Fruit fly (Drosophila melanogaster) whole organism, wandering third instar larva: ENCODE results near the gene CG32638.

Experiments used
- CG9705 ChIP-seq: fragments of 200-800 bp; sonication (Bioruptor generic); optimal IDR thresholded peaks from 2 replicates; lab custom pipeline; 2018; ENCODE audit warnings: missing biosample characterization, mild to moderate bottlenecking, missing genetic modification characterization
- CrebA ChIP-seq: fragments of 200-800 bp; sonication (Bioruptor generic); optimal IDR thresholded peaks from 2 replicates; lab custom pipeline; 2016; ENCODE audit warnings: missing biosample characterization, mild to moderate bottlenecking, missing genetic modification characterization, borderline replicate concordance
- Hnf4 ChIP-seq: fragments of 200-800 bp; sonication (Bioruptor generic); optimal IDR thresholded peaks from 2 replicates; lab custom pipeline; 2016; ENCODE audit warnings: missing biosample characterization, mild to moderate bottlenecking, missing genetic modification characterization
- Hr78 ChIP-seq: fragments of >200 bp; optimal IDR thresholded peaks from 2 replicates; lab custom pipeline; 2017; ENCODE audit warnings: missing biosample characterization, missing genetic modification characterization
- Mio ChIP-seq: sonication (Bioruptor generic); optimal IDR thresholded peaks from 2 replicates; lab custom pipeline; 2016; ENCODE audit warnings: missing biosample characterization, missing genetic modification characterization
- br ChIP-seq: fragments of 200-800 bp; sonication (Bioruptor generic); optimal IDR thresholded peaks from 2 replicates; lab custom pipeline; 2016; ENCODE audit warnings: missing biosample characterization, missing genetic modification characterization
- ey ChIP-seq: fragments of 200-800 bp; sonication (Bioruptor generic); optimal IDR thresholded peaks from 2 replicates; lab custom pipeline; 2016; ENCODE audit warnings: missing biosample characterization, missing genetic modification characterization
- h ChIP-seq: fragments of 200-800 bp; sonication (Bioruptor generic); optimal IDR thresholded peaks from 3 replicates; lab custom pipeline; 2016; ENCODE audit warnings: missing biosample characterization, mild to moderate bottlenecking, missing genetic modification characterization
- pan ChIP-seq: fragments of >200 bp; optimal IDR thresholded peaks from 2 replicates; lab custom pipeline; 2017
- psq ChIP-seq: fragments of 200-800 bp; sonication (Bioruptor generic); optimal IDR thresholded peaks from 3 replicates; lab custom pipeline; 2017; ENCODE audit warnings: missing biosample characterization, mild to moderate bottlenecking, missing genetic modification characterization, moderate library complexity
- rgr ChIP-seq: fragments of 200-800 bp; sonication (Bioruptor generic); optimal IDR thresholded peaks from 3 replicates; lab custom pipeline; 2016; ENCODE audit warnings: missing biosample characterization, mild to moderate bottlenecking, missing genetic modification characterization
- sage ChIP-seq: fragments of 200-800 bp; sonication (Bioruptor generic); optimal IDR thresholded peaks from 2 replicates; lab custom pipeline; 2016; ENCODE audit warnings: missing biosample characterization, mild to moderate bottlenecking, missing genetic modification characterization

DNA sequence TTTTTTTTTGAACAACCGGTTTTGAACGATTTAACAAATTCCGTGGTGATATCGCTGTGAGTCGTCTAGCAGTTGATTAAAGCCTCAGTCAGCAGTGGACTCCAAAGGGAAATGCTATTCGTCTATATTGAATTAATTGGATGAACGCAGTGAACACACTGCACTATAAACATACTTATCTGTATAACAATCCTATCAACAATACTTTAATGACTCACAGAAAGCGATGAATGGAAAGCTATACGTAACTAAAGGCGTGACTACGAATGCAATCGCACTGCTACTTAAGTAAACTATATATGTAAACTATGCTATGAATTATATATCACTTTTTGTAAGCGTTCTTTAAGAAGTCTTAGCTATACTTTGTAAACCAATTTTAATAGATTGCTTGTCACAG, 3.0 kb downstream of the CG32638 start:
- TF ChIP-seq Mio (GFP tag; lab: Kevin White, UChicago) = no peak
- TF ChIP-seq Hr78 = no peak
- TF ChIP-seq psq = no peak
- TF ChIP-seq CrebA (GFP tag; lab: Kevin White, UChicago) = no peak
- no peak for TF ChIP-seq rgr (GFP tag; lab: Kevin White, UChicago)
- no peak for TF ChIP-seq Hnf4 (GFP tag; lab: Kevin White, UChicago)
- TF ChIP-seq pan (lab: Kevin White, UChicago) = no peak
- TF ChIP-seq ey = no peak
- no peak for TF ChIP-seq CG9705 (GFP tag; lab: Kevin White, UChicago)
- TF ChIP-seq h (GFP tag; lab: Kevin White, UChicago) = no peak
- no peak for TF ChIP-seq sage (GFP tag; lab: Kevin White, UChicago)
- no peak for TF ChIP-seq br (GFP tag; lab: Kevin White, UChicago)
